Fruit fly (Drosophila melanogaster) whole organism, prepupa: ENCODE measurements around the gene Vps52.
A peak's percentile ranks its signal among the peaks of the same experiment; 100 is the strongest.

Source experiments
- Gug ChIP-seq: fragments of 200-800 bp; sonication (Bioruptor generic); IDR thresholded peaks from 2 replicates; pipeline ENCODE4 v1.3.6; 2022; ENCODE audit warnings: missing biosample characterization, missing genetic modification characterization
- Lpt ChIP-seq: fragments of 200-800 bp; sonication (Bioruptor generic); optimal IDR thresholded peaks from 3 replicates; lab custom pipeline; 2016; ENCODE audit warnings: missing biosample characterization, missing genetic modification characterization

DNA sequence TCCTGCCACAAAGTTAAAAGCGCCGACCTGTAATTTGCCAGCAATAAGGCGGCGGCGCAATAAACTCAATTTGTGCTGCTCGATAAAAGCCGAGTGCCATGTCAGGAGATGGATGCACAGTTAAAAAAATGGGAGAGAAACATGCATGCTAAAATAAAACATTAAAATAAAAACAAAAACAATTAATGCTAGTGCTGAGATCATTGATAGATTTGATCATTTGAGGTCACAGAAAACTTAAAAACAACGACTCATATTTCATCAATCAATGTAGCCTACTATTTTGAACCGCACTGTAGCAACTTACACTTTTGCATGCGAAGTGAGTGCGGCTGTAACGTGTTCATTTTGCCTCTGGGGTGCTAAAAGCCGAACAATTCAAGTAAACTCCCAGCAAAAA lies 40.6 kb downstream of the Vps52 start:
- TF ChIP-seq Gug (0 out of 2 replicates have a peak, but pooled peaks have one; percentile 29), Lpt (GFP tag; lab: Kevin White, UChicago) (peak; percentile 33)
